Fruit fly (Drosophila melanogaster) whole organism, embryonic: ENCODE results near the gene Polr1F.

Experiments used
- ATbp ChIP-seq: fragments of 200-800 bp; sonication (Bioruptor generic); optimal IDR thresholded peaks from 2 replicates; lab custom pipeline; 2017; ENCODE audit warnings: missing biosample characterization, mild to moderate bottlenecking, missing genetic modification characterization, missing genetic modification reagents
- Adf1 ChIP-seq: fragments of 200-800 bp; sonication (Bioruptor generic); IDR thresholded peaks from 2 replicates; pipeline ENCODE4 v1.3.6; 2022; ENCODE audit warnings: missing biosample characterization, missing genetic modification characterization
- Awh ChIP-seq: fragments of 200-800 bp; sonication (Bioruptor generic); IDR thresholded peaks from 2 replicates; pipeline ENCODE4, ENCODE4 v1.3.6; 2022; ENCODE audit warnings: missing biosample characterization, missing genetic modification characterization
- B-H2 ChIP-seq: fragments of 200-800 bp; sonication (Bioruptor generic); optimal IDR thresholded peaks from 2 replicates; lab custom pipeline; 2018; ENCODE audit warnings: missing biosample characterization, mild to moderate bottlenecking, missing genetic modification characterization
- Bdp1 ChIP-seq: fragments of 200-800 bp; sonication (Bioruptor generic); optimal IDR thresholded peaks from 3 replicates; lab custom pipeline; 2016; ENCODE audit warnings: missing biosample characterization, missing genetic modification characterization
- CG13424 ChIP-seq: fragments of 200-800 bp; sonication (Bioruptor generic); optimal IDR thresholded peaks from 2 replicates; lab custom pipeline; 2019; ENCODE audit warnings: missing biosample characterization, mild to moderate bottlenecking, missing genetic modification characterization, moderate library complexity
- CG14965 ChIP-seq: fragments of 200-800 bp; sonication (Bioruptor generic); optimal IDR thresholded peaks from 2 replicates; lab custom pipeline; 2016; ENCODE audit warnings: missing biosample characterization, missing genetic modification characterization, borderline replicate concordance
- CG15011 ChIP-seq: fragments of 200-800 bp; sonication (Bioruptor generic); optimal IDR thresholded peaks from 3 replicates; lab custom pipeline; 2018; ENCODE audit warnings: missing biosample characterization, mild to moderate bottlenecking, missing genetic modification characterization
- CG17359 ChIP-seq: fragments of 200-800 bp; sonication (Bioruptor generic); optimal IDR thresholded peaks from 3 replicates; lab custom pipeline; 2018; ENCODE audit warnings: missing biosample characterization, mild to moderate bottlenecking, missing genetic modification characterization, moderate library complexity
- CG17385 ChIP-seq: fragments of 200-800 bp; sonication (Bioruptor generic); optimal IDR thresholded peaks from 3 replicates; lab custom pipeline; 2018; ENCODE audit warnings: missing biosample characterization, mild to moderate bottlenecking, missing genetic modification characterization
- CG18764 ChIP-seq: fragments of 200-800 bp; sonication (Bioruptor generic); optimal IDR thresholded peaks from 3 replicates; lab custom pipeline; 2016; ENCODE audit warnings: missing biosample characterization, missing genetic modification characterization
- CG2199 ChIP-seq: fragments of 200-800 bp; sonication (Bioruptor generic); IDR thresholded peaks from 3 replicates; pipeline ENCODE4 v1.3.6; 2022; ENCODE audit warnings: missing biosample characterization, missing genetic modification characterization
- CG33557 ChIP-seq: fragments of 200-800 bp; sonication (Bioruptor generic); optimal IDR thresholded peaks from 2 replicates; lab custom pipeline; 2019; ENCODE audit warnings: missing biosample characterization, mild to moderate bottlenecking, missing genetic modification characterization, moderate library complexity
- CG3407 ChIP-seq: fragments of 200-800 bp; sonication (Bioruptor generic); optimal IDR thresholded peaks from 2 replicates; lab custom pipeline; 2018; ENCODE audit warnings: missing biosample characterization, mild to moderate bottlenecking, missing genetic modification characterization
- CG34376 ChIP-seq: fragments of 200-800 bp; sonication (Bioruptor generic); optimal IDR thresholded peaks from 2 replicates; lab custom pipeline; 2018; ENCODE audit warnings: missing biosample characterization, mild to moderate bottlenecking, missing genetic modification characterization
- CG4707 ChIP-seq: fragments of 200-800 bp; sonication (Bioruptor generic); optimal IDR thresholded peaks from 2 replicates; lab custom pipeline; 2018; ENCODE audit warnings: missing biosample characterization, mild to moderate bottlenecking, missing genetic modification characterization, moderate library complexity
- CG5180 ChIP-seq: fragments of 200-800 bp; sonication (Bioruptor generic); optimal IDR thresholded peaks from 3 replicates; lab custom pipeline; 2017; ENCODE audit warnings: missing biosample characterization, missing genetic modification characterization, mild to moderate bottlenecking, moderate library complexity, missing genetic modification reagents
- CG6254 ChIP-seq: fragments of 200-800 bp; sonication (Bioruptor generic); optimal IDR thresholded peaks from 3 replicates; lab custom pipeline; 2017; ENCODE audit warnings: mild to moderate bottlenecking, missing biosample characterization, missing genetic modification reagents, missing genetic modification characterization
- CG7987 ChIP-seq: fragments of 200-800 bp; sonication (Bioruptor generic); optimal IDR thresholded peaks from 2 replicates; lab custom pipeline; 2018; ENCODE audit warnings: missing biosample characterization, mild to moderate bottlenecking, missing genetic modification characterization, moderate library complexity
- CG9609 ChIP-seq: fragments of 200-800 bp; sonication (Bioruptor generic); optimal IDR thresholded peaks from 3 replicates; lab custom pipeline; 2016; ENCODE audit warnings: missing biosample characterization, missing genetic modification characterization
- CkIIα-i1 ChIP-seq: fragments of 200-800 bp; sonication (Bioruptor generic); IDR thresholded peaks from 2 replicates; pipeline ENCODE4 v1.3.6; 2022; ENCODE audit warnings: missing biosample characterization, missing genetic modification characterization
- D19B ChIP-seq: fragments of 200-800 bp; sonication (Bioruptor generic); optimal IDR thresholded peaks from 2 replicates; lab custom pipeline; 2017; ENCODE audit warnings: missing biosample characterization, mild to moderate bottlenecking, missing genetic modification characterization
- E2f1 ChIP-seq: fragments of 200-800 bp; sonication (Bioruptor generic); IDR thresholded peaks from 2 replicates; pipeline ENCODE4 v1.3.6; 2022; ENCODE audit warnings: missing biosample characterization, missing genetic modification characterization
- Fer1 ChIP-seq: fragments of 200-800 bp; sonication (Bioruptor generic); optimal IDR thresholded peaks from 2 replicates; lab custom pipeline; 2017; ENCODE audit warnings: missing biosample characterization, mild to moderate bottlenecking, missing genetic modification characterization
- HLH3B ChIP-seq: fragments of 200-800 bp; sonication (Bioruptor generic); IDR thresholded peaks from 2 replicates; pipeline ENCODE4 v1.3.6; 2022; ENCODE audit warnings: missing biosample characterization, missing genetic modification characterization
- HmgD ChIP-seq: fragments of 200-800 bp; sonication (Bioruptor generic); optimal IDR thresholded peaks from 3 replicates; lab custom pipeline; 2016; ENCODE audit warnings: missing biosample characterization, missing genetic modification characterization
- Hr78 ChIP-seq, 2 experiments: fragments of 200-800 bp in 1 of 2; fragments of >200 bp in 1 of 2; sonication (Bioruptor generic) in 1 of 2; optimal IDR thresholded peaks; 2 replicates each; lab custom pipeline; 2017 to 2019; ENCODE audit warnings: missing biosample characterization in 2 of 2, missing genetic modification characterization in 2 of 2, mild to moderate bottlenecking in 1 of 2, moderate library complexity in 1 of 2
- MESR4 ChIP-seq: fragments of 200-800 bp; sonication (Bioruptor generic); optimal IDR thresholded peaks from 2 replicates; lab custom pipeline; 2018; ENCODE audit warnings: missing biosample characterization, mild to moderate bottlenecking, missing genetic modification characterization, moderate library complexity
- Mad ChIP-seq: fragments of 200-800 bp; sonication (Bioruptor generic); optimal IDR thresholded peaks from 2 replicates; lab custom pipeline; 2016; ENCODE audit warnings: missing biosample characterization, missing genetic modification characterization
- NC2β ChIP-seq: fragments of 200-800 bp; sonication (Bioruptor generic); optimal IDR thresholded peaks from 2 replicates; lab custom pipeline; 2016; ENCODE audit warnings: missing biosample characterization, missing genetic modification characterization
- Oaz ChIP-seq: fragments of 200-800 bp; sonication (Bioruptor generic); IDR thresholded peaks from 2 replicates; pipeline ENCODE4 v1.3.6; 2022; ENCODE audit warnings: missing biosample characterization, missing genetic modification characterization
- Oli ChIP-seq: fragments of 200-800 bp; sonication (Bioruptor generic); optimal IDR thresholded peaks from 2 replicates; lab custom pipeline; 2018; ENCODE audit warnings: missing biosample characterization, mild to moderate bottlenecking, missing genetic modification characterization, moderate library complexity
- Six4 ChIP-seq: fragments of 200-800 bp; sonication (Bioruptor generic); optimal IDR thresholded peaks from 2 replicates; lab custom pipeline; 2016; ENCODE audit warnings: missing biosample characterization, missing genetic modification characterization
- Spps ChIP-seq: fragments of 200-800 bp; sonication (Bioruptor generic); optimal IDR thresholded peaks from 2 replicates; lab custom pipeline; 2018; ENCODE audit warnings: missing biosample characterization, mild to moderate bottlenecking, missing genetic modification characterization
- Xrp1 ChIP-seq: fragments of 200-800 bp; sonication (Bioruptor generic); IDR thresholded peaks from 2 replicates; pipeline ENCODE4 v1.3.6; 2022; ENCODE audit warnings: missing biosample characterization, missing genetic modification characterization
- al ChIP-seq: fragments of 200-800 bp; sonication (Bioruptor generic); IDR thresholded peaks from 2 replicates; pipeline ENCODE4 v1.3.6; 2022; ENCODE audit warnings: missing biosample characterization, missing genetic modification characterization
- cwo ChIP-seq: fragments of 200-800 bp; sonication (Bioruptor generic); optimal IDR thresholded peaks from 3 replicates; lab custom pipeline; 2017; ENCODE audit warnings: missing biosample characterization, missing genetic modification characterization, mild to moderate bottlenecking, moderate library complexity, missing genetic modification reagents
- dimm ChIP-seq: fragments of 200-800 bp; sonication (Bioruptor generic); IDR thresholded peaks from 2 replicates; pipeline ENCODE4 v1.3.6; 2022; ENCODE audit warnings: missing biosample characterization, missing genetic modification characterization
- fru ChIP-seq: fragments of >200 bp; optimal IDR thresholded peaks from 2 replicates; lab custom pipeline; 2017
- gfzf ChIP-seq: fragments of 200-800 bp; sonication (Bioruptor generic); optimal IDR thresholded peaks from 2 replicates; lab custom pipeline; 2016; ENCODE audit warnings: missing biosample characterization, mild to moderate bottlenecking, missing genetic modification characterization, moderate library complexity
- gsb-n ChIP-seq: fragments of 200-800 bp; sonication (Bioruptor generic); optimal IDR thresholded peaks from 3 replicates; lab custom pipeline; 2018; ENCODE audit warnings: missing biosample characterization, mild to moderate bottlenecking, missing genetic modification characterization
- jumu ChIP-seq: fragments of 200-800 bp; sonication (Bioruptor generic); optimal IDR thresholded peaks from 3 replicates; lab custom pipeline; 2016; ENCODE audit warnings: missing biosample characterization, missing genetic modification characterization
- lilli ChIP-seq: fragments of 200-800 bp; sonication (Bioruptor generic); optimal IDR thresholded peaks from 3 replicates; lab custom pipeline; 2016; ENCODE audit warnings: missing biosample characterization, missing genetic modification characterization
- lola ChIP-seq, 3 experiments: fragments of >200 bp in 2 of 3; fragments of 200-800 bp in 1 of 3; sonication (Bioruptor generic) in 1 of 3; optimal IDR thresholded peaks; 2 replicates each; lab custom pipeline; 2017 to 2019; ENCODE audit warnings: missing biosample characterization in 3 of 3, missing genetic modification characterization in 3 of 3, mild to moderate bottlenecking in 1 of 3, moderate library complexity in 1 of 3
- otp ChIP-seq: fragments of 200-800 bp; sonication (Bioruptor generic); IDR thresholded peaks from 3 replicates; pipeline ENCODE4, ENCODE4 v1.3.6; 2022; ENCODE audit warnings: missing biosample characterization, missing genetic modification characterization
- rib ChIP-seq: fragments of 200-800 bp; sonication (Bioruptor generic); IDR thresholded peaks from 2 replicates; pipeline ENCODE4 v1.3.6; 2022; ENCODE audit warnings: missing biosample characterization, missing genetic modification characterization
- shn ChIP-seq: fragments of 200-800 bp; sonication (Bioruptor generic); optimal IDR thresholded peaks from 3 replicates; lab custom pipeline; 2016; ENCODE audit warnings: missing biosample characterization, missing genetic modification characterization
- slp2 ChIP-seq: fragments of 200-800 bp; sonication (Bioruptor generic); optimal IDR thresholded peaks from 2 replicates; lab custom pipeline; 2016; ENCODE audit warnings: missing biosample characterization, missing genetic modification characterization
- tup ChIP-seq: fragments of 200-800 bp; sonication (Bioruptor generic); optimal IDR thresholded peaks from 2 replicates; lab custom pipeline; 2016; ENCODE audit warnings: missing biosample characterization, mild to moderate bottlenecking, missing genetic modification characterization, moderate library complexity
- vvl ChIP-seq: fragments of 200-800 bp; sonication (Bioruptor generic); IDR thresholded peaks from 2 replicates; pipeline ENCODE4 v1.3.6; 2022; ENCODE audit warnings: missing biosample characterization, missing genetic modification characterization
- zen2 ChIP-seq: fragments of 200-800 bp; sonication (Bioruptor generic); IDR thresholded peaks from 3 replicates; pipeline ENCODE4 v1.3.6; 2022; ENCODE audit warnings: missing biosample characterization, missing genetic modification characterization; ENCODE audit not compliant: partially characterized antibody

Gene Polr1F

dm6 chr2L:6950096-6950495 lies 42.5 kb upstream of the Polr1F start, which contains the start of the genes Gas41 and SA1 (continued):
- TF ChIP-seq Fer1 (GFP tag; lab: Kevin White, UChicago): peak; percentile 88
- peak; percentile 81 for TF ChIP-seq CG3407 (GFP tag; lab: Kevin White, UChicago)
- TF ChIP-seq CG4707 (GFP tag; lab: Kevin White, UChicago): peak; percentile 52
- TF ChIP-seq B-H2 (GFP tag; lab: Kevin White, UChicago): peak; percentile 44
- TF ChIP-seq Six4 (GFP tag; lab: Kevin White, UChicago): peak; percentile 70
- TF ChIP-seq Adf1 (GFP tag; lab: Robert Waterston, UW): peak; percentile 34
- peak; percentile 47 for TF ChIP-seq CG9609 (GFP tag; lab: Kevin White, UChicago)
- no peak for TF ChIP-seq fru (lab: Kevin White, UChicago)
- peak; percentile 38 for TF ChIP-seq MESR4 (GFP tag; lab: Kevin White, UChicago)
- peak; percentile 90 for TF ChIP-seq Awh (GFP tag; lab: Robert Waterston, UW)
- TF ChIP-seq CG14965: no peak
- peak; percentile 77 for TF ChIP-seq ATbp
- TF ChIP-seq al (GFP tag; lab: Robert Waterston, UW): no peak; the same call in 1 of the 2 replicates
- TF ChIP-seq CG17359 (tag; lab: Kevin White, UChicago): peak; percentile 93
- TF ChIP-seq E2f1 (GFP tag; lab: Robert Waterston, UW): peak; percentile 91
- TF ChIP-seq Oli (tag; lab: Kevin White, UChicago): peak; percentile 71
- peak; percentile 72 for TF ChIP-seq cwo (GFP tag; lab: Kevin White, UChicago)
- TF ChIP-seq Bdp1 (GFP tag; lab: Kevin White, UChicago): peak; percentile 11
- TF ChIP-seq lola (GFP tag; optimal IDR thresholded peaks at IDR 0.05; lab: Kevin White, UChicago): peak in 1 of 3 experiments; percentile 90
- peak; percentile 56; the same call in 1 of the 3 replicates for TF ChIP-seq otp (GFP tag; lab: Robert Waterston, UW)
- TF ChIP-seq zen2 (GFP tag; lab: Robert Waterston, UW): peak; percentile 67; the same call in 1 of the 3 replicates
- TF ChIP-seq lilli (GFP tag; lab: Kevin White, UChicago): peak; percentile 89
- TF ChIP-seq CG18764 (GFP tag; lab: Kevin White, UChicago): peak; percentile 83
- no peak for TF ChIP-seq Mad (GFP tag; lab: Kevin White, UChicago)
- TF ChIP-seq D19B (GFP tag; lab: Kevin White, UChicago): peak; percentile 48
- TF ChIP-seq CG2199 (GFP tag; lab: Robert Waterston, UW): peak; percentile 69; the same call in 2 of the 3 replicates
- TF ChIP-seq Oaz (GFP tag; lab: Robert Waterston, UW): no peak
- TF ChIP-seq CkIIα-i1 (GFP tag; lab: Robert Waterston, UW): no peak
- peak; percentile 94 for TF ChIP-seq Xrp1 (GFP tag; lab: Robert Waterston, UW)
- TF ChIP-seq Hr78 (GFP tag; optimal IDR thresholded peaks at IDR 0.05; lab: Kevin White, UChicago): no peak
- no peak for TF ChIP-seq slp2 (GFP tag; lab: Kevin White, UChicago)
- no peak for TF ChIP-seq gsb-n (tag; lab: Kevin White, UChicago)
- peak; percentile 49 for TF ChIP-seq CG34376 (GFP tag; lab: Kevin White, UChicago)
- TF ChIP-seq CG7987 (GFP tag; lab: Kevin White, UChicago): peak; percentile 76
- no peak for TF ChIP-seq HmgD (GFP tag; lab: Kevin White, UChicago)
- TF ChIP-seq HLH3B: no peak
- TF ChIP-seq CG5180 (GFP tag; lab: Kevin White, UChicago): no peak
- TF ChIP-seq NC2β (GFP tag; lab: Kevin White, UChicago): peak; percentile 57
- peak; percentile 99 for TF ChIP-seq CG17385 (GFP tag; lab: Kevin White, UChicago)
- no peak for TF ChIP-seq tup
- TF ChIP-seq jumu (GFP tag; lab: Kevin White, UChicago): peak; percentile 70
- TF ChIP-seq shn (GFP tag; lab: Kevin White, UChicago): peak; percentile 24
- peak; percentile 87 for TF ChIP-seq Spps (tag; lab: Kevin White, UChicago)
- TF ChIP-seq vvl (GFP tag; lab: Robert Waterston, UW): no peak
- TF ChIP-seq CG33557 (GFP tag; lab: Kevin White, UChicago): peak; percentile 94
- peak; percentile 7; the same call in 1 of the 2 replicates for TF ChIP-seq dimm (GFP tag; lab: Robert Waterston, UW)
- TF ChIP-seq CG13424: peak; percentile 96
- TF ChIP-seq gfzf (GFP tag; lab: Kevin White, UChicago): peak; percentile 34
- no peak for TF ChIP-seq CG15011
- TF ChIP-seq rib (GFP tag; lab: Robert Waterston, UW): no peak
- peak; percentile 75 for TF ChIP-seq CG6254 (GFP tag; lab: Kevin White, UChicago)
